Worm (Caenorhabditis elegans) whole organism, L4 larva: Measurements from ENCODE around the gene gcy-18.

Source experiments
- D1046.2 ChIP-seq: fragments of 200-800 bp; sonication (Bioruptor generic); IDR thresholded peaks from 2 replicates; pipeline ENCODE4 v1.3.6; 2022; ENCODE audit warnings: missing genetic modification characterization, missing compliant biosample characterization
- F37D6.2 ChIP-seq: sonication (generic microtip); optimal IDR thresholded peaks from 2 replicates; lab custom pipeline; 2016; ENCODE audit warnings: mild to moderate bottlenecking, missing genetic modification characterization, missing compliant biosample characterization
- F49E8.2 ChIP-seq: sonication (generic microtip); optimal IDR thresholded peaks from 2 replicates; lab custom pipeline; 2016; ENCODE audit warnings: missing compliant biosample characterization, mild to moderate bottlenecking, missing genetic modification characterization, borderline replicate concordance
- T20F7.1 ChIP-seq: fragments of 200-800 bp; sonication (Bioruptor generic); optimal IDR thresholded peaks from 2 replicates; lab custom pipeline; 2018; ENCODE audit warnings: mild to moderate bottlenecking, missing genetic modification characterization, missing compliant biosample characterization
- T26A8.4 ChIP-seq: fragments of 200-800 bp; sonication (Bioruptor generic); IDR thresholded peaks from 2 replicates; pipeline ENCODE4 v1.3.6; 2022; ENCODE audit warnings: missing genetic modification characterization, missing compliant biosample characterization
- Y5F2A.4 ChIP-seq: fragments of 200-800 bp; sonication (Bioruptor generic); optimal IDR thresholded peaks from 2 replicates; lab custom pipeline; 2018; ENCODE audit warnings: mild to moderate bottlenecking, missing genetic modification characterization, missing compliant biosample characterization
- ZK337.2 ChIP-seq: fragments of 200-800 bp; sonication (Bioruptor generic); IDR thresholded peaks from 2 replicates; pipeline ENCODE4 v1.3.6; 2022; ENCODE audit warnings: missing genetic modification reagents, missing genetic modification characterization, missing compliant biosample characterization
- ZK546.5 ChIP-seq, 2 experiments: sonication (generic microtip); optimal IDR thresholded peaks; 2 replicates each; lab custom pipeline; 2017; ENCODE audit warnings: missing biosample characterization in 2 of 2, missing genetic modification characterization in 2 of 2
- aha-1 ChIP-seq: fragments of 150-350 bp; peaks from one replicate; lab custom pipeline; 2014; ENCODE audit warnings: missing biosample characterization, missing genetic modification characterization
- attf-4 ChIP-seq: sonication (generic microtip); optimal IDR thresholded peaks from 3 replicates; lab custom pipeline; 2017; ENCODE audit warnings: missing biosample characterization, missing genetic modification characterization
- ceh-20 ChIP-seq: fragments of 200-800 bp; sonication (Bioruptor generic); IDR thresholded peaks from 2 replicates; pipeline ENCODE4 v1.3.6; 2022; ENCODE audit warnings: missing genetic modification reagents, missing genetic modification characterization, missing compliant biosample characterization
- ceh-44 ChIP-seq: fragments of 200-800 bp; sonication (Bioruptor generic); IDR thresholded peaks from 2 replicates; pipeline ENCODE4 v1.3.6; 2022; ENCODE audit warnings: missing genetic modification reagents, missing genetic modification characterization, missing compliant biosample characterization
- ceh-62 ChIP-seq: sonication (generic microtip); optimal IDR thresholded peaks from 2 replicates; lab custom pipeline; 2017; ENCODE audit warnings: missing biosample characterization, missing genetic modification characterization
- ceh-82 ChIP-seq: sonication (generic microtip); optimal IDR thresholded peaks from 2 replicates; lab custom pipeline; 2017; ENCODE audit warnings: missing biosample characterization, missing genetic modification characterization
- ces-1 ChIP-seq: fragments of 150-350 bp; sonication (generic microtip); optimal IDR thresholded peaks from 4 replicates; lab custom pipeline; 2014; ENCODE audit warnings: missing biosample characterization, missing genetic modification reagents, missing genetic modification characterization
- daf-16 ChIP-seq, 3 experiments: sonication (generic microtip); optimal IDR thresholded peaks; 2 replicates each; lab custom pipeline; 2016 to 2017; ENCODE audit warnings: missing genetic modification characterization in 3 of 3, missing genetic modification reagents in 3 of 3, mild to moderate bottlenecking in 2 of 3, missing compliant biosample characterization in 2 of 3, missing biosample characterization in 1 of 3, moderate library complexity in 1 of 3
- daf-19 ChIP-seq: fragments of 200-800 bp; sonication (Bioruptor generic); conservative IDR thresholded peaks from 2 replicates; pipeline ENCODE4 v1.3.6; 2022; ENCODE audit warnings: missing genetic modification characterization, missing compliant biosample characterization
- dmd-6 ChIP-seq: fragments of 200-800 bp; sonication (Bioruptor generic); IDR thresholded peaks from 2 replicates; pipeline ENCODE4 v1.3.6; 2022; ENCODE audit warnings: missing genetic modification reagents, missing genetic modification characterization, missing compliant biosample characterization
- dve-1 ChIP-seq: sonication (generic microtip); optimal IDR thresholded peaks from 2 replicates; lab custom pipeline; 2017; ENCODE audit warnings: antibody characterized with exemption, mild to moderate bottlenecking, missing genetic modification characterization, missing compliant biosample characterization; ENCODE audit not compliant: insufficient read depth
- egl-27 ChIP-seq: sonication (generic microtip); optimal IDR thresholded peaks from 3 replicates; lab custom pipeline; 2017; ENCODE audit warnings: missing biosample characterization, missing genetic modification reagents, missing genetic modification characterization
- gei-8 ChIP-seq: fragments of 200-800 bp; sonication (Bioruptor generic); optimal IDR thresholded peaks from 2 replicates; lab custom pipeline; 2018; ENCODE audit warnings: mild to moderate bottlenecking, missing genetic modification characterization, missing compliant biosample characterization
- hlh-11 ChIP-seq: fragments of 200-800 bp; sonication (Bioruptor generic); optimal IDR thresholded peaks from 2 replicates; lab custom pipeline; 2018; ENCODE audit warnings: mild to moderate bottlenecking, missing genetic modification characterization, missing compliant biosample characterization
- hlh-30 ChIP-seq: sonication (generic microtip); optimal IDR thresholded peaks from 2 replicates; lab custom pipeline; 2017; ENCODE audit warnings: antibody characterized with exemption, mild to moderate bottlenecking, missing genetic modification characterization, missing compliant biosample characterization; ENCODE audit not compliant: insufficient read depth
- hmg-1.1 ChIP-seq: fragments of 200-800 bp; sonication (Bioruptor generic); IDR thresholded peaks from 2 replicates; pipeline ENCODE4 v1.3.6; 2022; ENCODE audit warnings: missing genetic modification reagents, missing genetic modification characterization, missing compliant biosample characterization
- jun-1 ChIP-seq: fragments of 150-350 bp; optimal IDR thresholded peaks from 2 replicates; lab custom pipeline; 2014; ENCODE audit warnings: missing biosample characterization, missing genetic modification reagents, missing genetic modification characterization
- lin-1 ChIP-seq: fragments of 200-800 bp; sonication (Bioruptor generic); IDR thresholded peaks from 2 replicates; pipeline ENCODE4 v1.3.6; 2022; ENCODE audit warnings: missing genetic modification reagents, missing genetic modification characterization, missing compliant biosample characterization
- lin-38 ChIP-seq: fragments of 200-800 bp; sonication (Bioruptor generic); IDR thresholded peaks from 2 replicates; pipeline ENCODE4 v1.3.6; 2022; ENCODE audit warnings: missing genetic modification reagents, missing genetic modification characterization, missing compliant biosample characterization
- madf-5 ChIP-seq, 2 experiments: fragments of 200-800 bp; sonication (Bioruptor generic); IDR thresholded peaks; 2 replicates each; pipeline ENCODE4 v1.3.6; 2022; ENCODE audit warnings: missing compliant biosample characterization in 2 of 2, missing genetic modification characterization in 2 of 2
- mdt-29 ChIP-seq: fragments of 200-800 bp; sonication (Bioruptor generic); IDR thresholded peaks from 2 replicates; pipeline ENCODE4 v1.3.6; 2022; ENCODE audit warnings: missing genetic modification reagents, missing genetic modification characterization, missing compliant biosample characterization
- mes-2 ChIP-seq: sonication (generic microtip); optimal IDR thresholded peaks from 2 replicates; lab custom pipeline; 2016; ENCODE audit warnings: missing genotype, mild to moderate bottlenecking, missing genetic modification characterization, missing compliant biosample characterization; ENCODE audit not compliant: poor library complexity, severe bottlenecking
- mxl-2 ChIP-seq: fragments of 200-800 bp; sonication (Bioruptor generic); conservative IDR thresholded peaks from 2 replicates; pipeline ENCODE4 v1.3.6; 2022; ENCODE audit warnings: missing genetic modification reagents, missing genetic modification characterization, missing compliant biosample characterization
- nhr-10 ChIP-seq: fragments of 150-350 bp; optimal IDR thresholded peaks from 2 replicates; lab custom pipeline; 2014; ENCODE audit warnings: missing biosample characterization, missing genetic modification characterization
- nhr-102 ChIP-seq: sonication (generic microtip); optimal IDR thresholded peaks from 2 replicates; lab custom pipeline; 2016; ENCODE audit warnings: mild to moderate bottlenecking, missing genetic modification characterization, moderate library complexity, missing compliant biosample characterization
- nhr-25 ChIP-seq: sonication (generic microtip); optimal IDR thresholded peaks from 2 replicates; lab custom pipeline; 2017; ENCODE audit warnings: missing genetic modification characterization, mild to moderate bottlenecking, missing compliant biosample characterization, antibody characterized with exemption, moderate library complexity, borderline replicate concordance; ENCODE audit not compliant: insufficient read depth
- nhr-28 ChIP-seq: fragments of 150-350 bp; optimal IDR thresholded peaks from 2 replicates; lab custom pipeline; 2014; ENCODE audit warnings: missing biosample characterization, missing genetic modification characterization
- nhr-48 ChIP-seq: sonication (generic microtip); optimal IDR thresholded peaks from 2 replicates; lab custom pipeline; 2016; ENCODE audit warnings: mild to moderate bottlenecking, missing genetic modification characterization, missing compliant biosample characterization
- nhr-6 ChIP-seq: fragments of 150-350 bp; optimal IDR thresholded peaks from 2 replicates; lab custom pipeline; 2014; ENCODE audit warnings: missing biosample characterization, missing genetic modification characterization
- nhr-77 ChIP-seq: fragments of 150-350 bp; optimal IDR thresholded peaks from 2 replicates; lab custom pipeline; 2014; ENCODE audit warnings: missing biosample characterization, missing genetic modification characterization
- php-3 ChIP-seq: fragments of 200-800 bp; sonication (Bioruptor generic); IDR thresholded peaks from 2 replicates; pipeline ENCODE4 v1.3.6; 2022; ENCODE audit warnings: missing genetic modification reagents, missing genetic modification characterization, missing compliant biosample characterization
- pqm-1 ChIP-seq: sonication (generic microtip); optimal IDR thresholded peaks from 2 replicates; lab custom pipeline; 2017; ENCODE audit warnings: missing biosample characterization, missing genetic modification characterization
- saeg-2 ChIP-seq: fragments of 200-800 bp; sonication (Bioruptor generic); IDR thresholded peaks from 2 replicates; pipeline ENCODE4 v1.3.6; 2022; ENCODE audit warnings: missing genetic modification reagents, missing genetic modification characterization, missing compliant biosample characterization
- skn-1 ChIP-seq: fragments of 150-350 bp; optimal IDR thresholded peaks from 2 replicates; lab custom pipeline; 2014; ENCODE audit warnings: missing biosample characterization, missing genetic modification characterization
- spr-3 ChIP-seq: fragments of 200-800 bp; sonication (Bioruptor generic); optimal IDR thresholded peaks from 2 replicates; lab custom pipeline; 2018; ENCODE audit warnings: mild to moderate bottlenecking, missing genetic modification characterization, missing compliant biosample characterization
- tag-97 ChIP-seq: fragments of 200-800 bp; sonication (Bioruptor generic); IDR thresholded peaks from 2 replicates; pipeline ENCODE4 v1.3.6; 2022; ENCODE audit warnings: missing genetic modification characterization, missing compliant biosample characterization
- tra-1 ChIP-seq: fragments of 200-800 bp; sonication (Bioruptor generic); IDR thresholded peaks from 2 replicates; pipeline ENCODE4 v1.3.6; 2022; ENCODE audit warnings: missing genetic modification reagents, missing genetic modification characterization, missing compliant biosample characterization
- unc-130 ChIP-seq: sonication (generic microtip); optimal IDR thresholded peaks from 2 replicates; lab custom pipeline; 2016; ENCODE audit warnings: missing genetic modification reagents, missing genetic modification characterization, missing compliant biosample characterization
- zag-1 ChIP-seq: fragments of 150-350 bp; optimal IDR thresholded peaks from 2 replicates; lab custom pipeline; 2014; ENCODE audit warnings: missing biosample characterization, missing genetic modification characterization
- zip-2 ChIP-seq: fragments of 150-350 bp; optimal IDR thresholded peaks from 2 replicates; lab custom pipeline; 2014; ENCODE audit warnings: missing biosample characterization, missing genetic modification characterization
- ztf-7 ChIP-seq: fragments of 150-350 bp; optimal IDR thresholded peaks from 2 replicates; lab custom pipeline; 2014; ENCODE audit warnings: missing biosample characterization, missing genetic modification characterization

gcy-18 gene

ce11 chrIV:12886012-12886411, 26.1 kb downstream of the gcy-18 start (continued):
- TF ChIP-seq hlh-30 (tag; lab: Kevin White, UChicago) (no peak), saeg-2 (no peak), aha-1 (tag; lab: Kevin White, UChicago) (peak; percentile 83), pqm-1 (tag; lab: Kevin White, UChicago) (peak; percentile 13), ceh-82 (tag; lab: Kevin White, UChicago) (no peak), hmg-1.1 (GFP tag; lab: Robert Waterston, UW) (no peak), tag-97 (GFP tag; lab: Robert Waterston, UW) (no peak), jun-1 (no peak), nhr-25 (tag; lab: Kevin White, UChicago) (no peak), zag-1 (tag; lab: Kevin White, UChicago) (no peak), attf-4 (no peak), gei-8 (no peak), ceh-20 (GFP tag; lab: Robert Waterston, UW) (no peak), skn-1 (tag; lab: Kevin White, UChicago) (no peak), madf-5 (GFP tag; IDR thresholded peaks at IDR 0.05; lab: Robert Waterston, UW) (no peak), hlh-11 (no peak), egl-27 (no peak), unc-130 (no peak), D1046.2 (no peak), mdt-29 (GFP tag; lab: Robert Waterston, UW) (no peak), spr-3 (no peak), F37D6.2 (tag; lab: Kevin White, UChicago) (no peak), ZK546.5 (tag; optimal IDR thresholded peaks at IDR 0.05; lab: Kevin White, UChicago) (no peak)

DNA sequence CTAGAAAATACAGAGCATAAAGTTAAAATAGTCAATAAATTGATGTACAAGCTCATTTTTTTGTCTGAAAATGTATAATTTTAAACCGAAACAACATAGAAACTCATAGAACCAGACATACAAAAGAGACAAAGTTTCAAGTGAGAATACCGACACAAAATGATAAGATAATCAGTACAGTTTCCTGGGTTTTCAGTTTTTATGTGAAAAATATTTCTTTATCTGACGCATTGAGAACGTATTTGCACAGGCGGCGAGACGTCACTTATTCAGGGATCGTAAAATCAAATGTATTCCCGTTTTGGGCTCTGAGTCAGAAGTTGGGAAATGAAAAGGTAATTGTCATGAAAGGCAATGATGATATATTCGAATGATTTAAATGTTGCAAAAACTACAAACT, 30.5 kb downstream of the gcy-18 start, which contains the start of gene K08D8.6:
K08D8.6 (minus strand) TSS at position 64 of the 400 bp plus-strand sequence.
- TF ChIP-seq mes-2 (peak; percentile 5), nhr-6 (tag; lab: Kevin White, UChicago) (no peak), mxl-2 (GFP tag; lab: Robert Waterston, UW) (no peak), ceh-20 (GFP tag; lab: Robert Waterston, UW) (no peak), gei-8 (no peak), nhr-25 (tag; lab: Kevin White, UChicago) (no peak), ztf-7 (tag; lab: Kevin White, UChicago) (no peak), tra-1 (no peak), T26A8.4 (GFP tag; lab: Robert Waterston, UW) (no peak), T20F7.1 (GFP tag; lab: Kevin White, UChicago) (no peak), lin-1 (GFP tag; lab: Robert Waterston, UW) (peak; percentile 70), ceh-44 (GFP tag; lab: Robert Waterston, UW) (no peak), nhr-10 (tag; lab: Kevin White, UChicago) (no peak), Y5F2A.4 (GFP tag; lab: Kevin White, UChicago) (no peak), nhr-28 (tag; lab: Kevin White, UChicago) (peak; percentile 67), lin-38 (GFP tag; lab: Robert Waterston, UW) (no peak), F49E8.2 (tag; lab: Kevin White, UChicago) (no peak), jun-1 (no peak), daf-19 (GFP tag; lab: Robert Waterston, UW) (no peak), dve-1 (tag; lab: Kevin White, UChicago) (peak; percentile 40), ceh-62 (tag; lab: Kevin White, UChicago) (no peak), dmd-6 (GFP tag; lab: Robert Waterston, UW) (peak; percentile 94), php-3 (GFP tag; lab: Robert Waterston, UW) (peak; percentile 88), daf-16 (GFP tag; optimal IDR thresholded peaks at IDR 0.05; lab: Kevin White, UChicago) (no peak), daf-16 (tag; optimal IDR thresholded peaks at IDR 0.05; lab: Kevin White, UChicago) (peak; percentile 75), zag-1 (tag; lab: Kevin White, UChicago) (no peak), hlh-11 (peak; percentile 62), nhr-77 (tag; lab: Kevin White, UChicago) (peak; percentile 52), nhr-48 (tag; lab: Kevin White, UChicago) (peak; percentile 73), nhr-102 (tag; lab: Kevin White, UChicago) (peak; percentile 14), aha-1 (tag; lab: Kevin White, UChicago) (no peak), ces-1 (no peak), pqm-1 (tag; lab: Kevin White, UChicago) (peak; percentile 88), zip-2 (tag; lab: Kevin White, UChicago) (no peak), ZK337.2 (no peak)
